Worm (Caenorhabditis elegans) whole organism, late embryonic: ENCODE measurements around the gene F14D2.11.

Source experiments
- C38D4.7 ChIP-seq: fragments of 200-800 bp; sonication (Bioruptor generic); optimal IDR thresholded peaks from 2 replicates; lab custom pipeline; 2018; ENCODE audit warnings: mild to moderate bottlenecking, missing genetic modification characterization, moderate library complexity, missing compliant biosample characterization
- F13H6.1 ChIP-seq: sonication (generic microtip); optimal IDR thresholded peaks from 2 replicates; lab custom pipeline; 2016; ENCODE audit warnings: missing genetic modification characterization, missing compliant biosample characterization
- T23F11.4 ChIP-seq: fragments of 200-800 bp; sonication (Bioruptor generic); optimal IDR thresholded peaks from 2 replicates; lab custom pipeline; 2018; ENCODE audit warnings: mild to moderate bottlenecking, missing genetic modification characterization, missing compliant biosample characterization
- Y22D7AL.16 ChIP-seq: sonication (generic microtip); optimal IDR thresholded peaks from 2 replicates; lab custom pipeline; 2016; ENCODE audit warnings: missing genetic modification characterization, missing compliant biosample characterization
- ahr-1 ChIP-seq: sonication (generic microtip); optimal IDR thresholded peaks from 2 replicates; lab custom pipeline; 2016; ENCODE audit warnings: missing genetic modification characterization, missing compliant biosample characterization
- ceh-14 ChIP-seq: sonication (generic microtip); optimal IDR thresholded peaks from 2 replicates; lab custom pipeline; 2016; ENCODE audit warnings: missing genotype, missing genetic modification characterization, missing compliant biosample characterization
- ceh-18 ChIP-seq: sonication (generic microtip); optimal IDR thresholded peaks from 2 replicates; lab custom pipeline; 2016; ENCODE audit warnings: missing genetic modification characterization, missing compliant biosample characterization
- ceh-19 ChIP-seq: fragments of 200-800 bp; sonication (Bioruptor generic); optimal IDR thresholded peaks from 2 replicates; lab custom pipeline; 2018; ENCODE audit warnings: mild to moderate bottlenecking, missing genetic modification characterization, missing compliant biosample characterization
- ceh-22 ChIP-seq: sonication (generic microtip); optimal IDR thresholded peaks from 2 replicates; lab custom pipeline; 2017; ENCODE audit warnings: missing biosample characterization, missing genetic modification characterization
- ceh-24 ChIP-seq: sonication (generic microtip); optimal IDR thresholded peaks from 2 replicates; lab custom pipeline; 2016; ENCODE audit warnings: mild to moderate bottlenecking, missing genetic modification characterization, missing compliant biosample characterization
- ceh-30 ChIP-seq: fragments of 150-350 bp; optimal IDR thresholded peaks from 2 replicates; lab custom pipeline; 2014; ENCODE audit warnings: missing biosample characterization, missing genetic modification characterization
- ceh-31 ChIP-seq: sonication (generic microtip); optimal IDR thresholded peaks from 2 replicates; lab custom pipeline; 2016; ENCODE audit warnings: missing genetic modification characterization, missing compliant biosample characterization
- ceh-45 ChIP-seq: fragments of 200-800 bp; sonication (Bioruptor generic); IDR thresholded peaks from 2 replicates; pipeline ENCODE4 v1.3.6; 2022; ENCODE audit warnings: missing genetic modification reagents, missing genetic modification characterization, missing compliant biosample characterization
- ceh-48 ChIP-seq: sonication (generic microtip); optimal IDR thresholded peaks from 2 replicates; lab custom pipeline; 2016; ENCODE audit warnings: missing genetic modification characterization, inconsistent platforms, missing compliant biosample characterization
- ceh-9 ChIP-seq: sonication (generic microtip); optimal IDR thresholded peaks from 2 replicates; lab custom pipeline; 2016; ENCODE audit warnings: mild to moderate bottlenecking, missing genetic modification characterization, inconsistent platforms, missing compliant biosample characterization
- che-1 ChIP-seq: sonication (generic microtip); optimal IDR thresholded peaks from 2 replicates; lab custom pipeline; 2016; ENCODE audit warnings: mild to moderate bottlenecking, missing genetic modification characterization, missing compliant biosample characterization
- dmd-4 ChIP-seq: sonication (generic microtip); optimal IDR thresholded peaks from 2 replicates; lab custom pipeline; 2016; ENCODE audit warnings: borderline replicate concordance, missing genetic modification characterization, missing compliant biosample characterization
- dve-1 ChIP-seq: sonication (generic microtip); optimal IDR thresholded peaks from 2 replicates; lab custom pipeline; 2017; ENCODE audit warnings: antibody characterized with exemption, mild to moderate bottlenecking, missing genetic modification characterization, missing compliant biosample characterization
- fkh-10 ChIP-seq: fragments of 150-350 bp; optimal IDR thresholded peaks from 2 replicates; lab custom pipeline; 2014; ENCODE audit warnings: missing biosample characterization, missing genetic modification reagents, missing genetic modification characterization
- fkh-6 ChIP-seq: sonication (generic microtip); optimal IDR thresholded peaks from 2 replicates; lab custom pipeline; 2016; ENCODE audit warnings: missing genetic modification characterization, missing compliant biosample characterization
- hlh-15 ChIP-seq: sonication (generic microtip); optimal IDR thresholded peaks from 2 replicates; lab custom pipeline; 2016; ENCODE audit warnings: missing genetic modification characterization, missing compliant biosample characterization
- hlh-30 ChIP-seq: sonication (generic microtip); optimal IDR thresholded peaks from 2 replicates; lab custom pipeline; 2017; ENCODE audit warnings: antibody characterized with exemption, missing genetic modification characterization, missing compliant biosample characterization; ENCODE audit not compliant: insufficient read depth
- hlh-8 ChIP-seq: sonication (generic microtip); optimal IDR thresholded peaks from 2 replicates; lab custom pipeline; 2016; ENCODE audit warnings: missing genotype, missing genetic modification characterization, missing compliant biosample characterization
- lim-6 ChIP-seq: sonication (generic microtip); optimal IDR thresholded peaks from 2 replicates; lab custom pipeline; 2016; ENCODE audit warnings: missing genetic modification characterization, missing compliant biosample characterization
- lin-11 ChIP-seq: fragments of 200-800 bp; sonication (Bioruptor generic); optimal IDR thresholded peaks from 2 replicates; lab custom pipeline; 2018; ENCODE audit warnings: mild to moderate bottlenecking, missing genetic modification characterization, missing compliant biosample characterization
- nfya-1 ChIP-seq: sonication (generic microtip); optimal IDR thresholded peaks from 2 replicates; lab custom pipeline; 2017; ENCODE audit warnings: missing genetic modification characterization, mild to moderate bottlenecking, missing compliant biosample characterization, antibody characterized with exemption, moderate library complexity
- nhr-11 ChIP-seq: fragments of 150-350 bp; optimal IDR thresholded peaks from 2 replicates; lab custom pipeline; 2014; ENCODE audit warnings: missing biosample characterization, missing genetic modification characterization
- odd-2 ChIP-seq: sonication (generic microtip); optimal IDR thresholded peaks from 2 replicates; lab custom pipeline; 2017; ENCODE audit warnings: antibody characterized with exemption, mild to moderate bottlenecking, missing genetic modification characterization, missing compliant biosample characterization
- pax-1 ChIP-seq: fragments of 150-350 bp; optimal IDR thresholded peaks from 2 replicates; lab custom pipeline; 2014; ENCODE audit warnings: missing biosample characterization, missing genetic modification characterization
- pha-2 ChIP-seq: sonication (generic microtip); optimal IDR thresholded peaks from 2 replicates; lab custom pipeline; 2017; ENCODE audit warnings: mild to moderate bottlenecking, missing genetic modification characterization, missing compliant biosample characterization
- pros-1 ChIP-seq: fragments of 150-350 bp; optimal IDR thresholded peaks from 2 replicates; lab custom pipeline; 2014; ENCODE audit warnings: missing biosample characterization, missing genetic modification reagents, missing genetic modification characterization
- rnt-1 ChIP-seq: sonication (generic microtip); optimal IDR thresholded peaks from 2 replicates; lab custom pipeline; 2016; ENCODE audit warnings: missing genetic modification characterization, missing compliant biosample characterization
- sox-2 ChIP-seq: fragments of 200-800 bp; sonication (Bioruptor generic); IDR thresholded peaks from 2 replicates; pipeline ENCODE4 v1.3.6; 2022; ENCODE audit warnings: missing genetic modification reagents, missing genetic modification characterization, missing compliant biosample characterization
- sox-4 ChIP-seq: sonication (generic microtip); optimal IDR thresholded peaks from 2 replicates; lab custom pipeline; 2017; ENCODE audit warnings: mild to moderate bottlenecking, missing genetic modification characterization, inconsistent platforms, missing compliant biosample characterization
- syd-9 ChIP-seq: sonication (generic microtip); optimal IDR thresholded peaks from 2 replicates; lab custom pipeline; 2016; ENCODE audit warnings: mild to moderate bottlenecking, missing genetic modification characterization, moderate library complexity, missing compliant biosample characterization
- ttx-3 ChIP-seq: sonication (generic microtip); optimal IDR thresholded peaks from 2 replicates; lab custom pipeline; 2016; ENCODE audit warnings: missing genetic modification reagents, missing genetic modification characterization, missing compliant biosample characterization
- unc-42 ChIP-seq: sonication (generic microtip); optimal IDR thresholded peaks from 2 replicates; lab custom pipeline; 2016; ENCODE audit warnings: missing genotype, missing genetic modification characterization, missing compliant biosample characterization
- zip-5 ChIP-seq: sonication (generic microtip); optimal IDR thresholded peaks from 2 replicates; lab custom pipeline; 2016; ENCODE audit warnings: missing genetic modification characterization, missing compliant biosample characterization
- ztf-16 ChIP-seq: sonication (generic microtip); optimal IDR thresholded peaks from 2 replicates; lab custom pipeline; 2017; ENCODE audit warnings: missing genetic modification characterization, missing compliant biosample characterization

Gene F14D2.11

DNA sequence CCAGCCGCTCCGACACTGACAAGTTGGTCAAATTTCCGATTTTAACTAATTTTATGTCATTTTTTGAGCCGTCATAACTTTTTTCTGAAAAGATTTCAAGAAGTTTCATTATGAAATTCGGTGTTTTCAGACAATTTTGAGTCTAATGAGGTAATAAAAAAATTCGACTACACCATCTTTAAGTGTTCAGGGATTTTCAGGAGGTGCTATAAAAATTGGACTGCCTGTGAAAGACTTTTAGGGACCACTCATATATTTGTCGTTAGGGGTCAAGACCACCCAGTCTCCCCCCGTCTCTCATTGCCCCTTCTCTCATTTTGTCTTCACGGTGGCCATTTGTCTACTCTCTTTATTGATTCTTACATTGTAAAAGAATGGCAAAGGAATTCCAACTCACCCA is 32.9 kb upstream of the F14D2.11 start, which contains the start of gene bath-10:
TSS of gene bath-10 (plus strand) at position 301 of the 400 bp plus-strand sequence.
- TF ChIP-seq ceh-19 (GFP tag; lab: Kevin White, UChicago) (no peak), sox-2 (GFP tag; lab: Robert Waterston, UW) (no peak), pros-1 (no peak), nhr-11 (tag; lab: Kevin White, UChicago) (no peak), ceh-45 (GFP tag; lab: Robert Waterston, UW) (no peak), lim-6 (no peak), ceh-30 (tag; lab: Kevin White, UChicago) (no peak), sox-4 (tag; lab: Kevin White, UChicago) (no peak), ceh-18 (tag; lab: Kevin White, UChicago) (no peak), zip-5 (no peak), ztf-16 (tag; lab: Kevin White, UChicago) (no peak), rnt-1 (no peak), lin-11 (tag; lab: Kevin White, UChicago) (no peak), pax-1 (tag; lab: Kevin White, UChicago) (no peak), Y22D7AL.16 (no peak)
- TF ChIP-seq, all 69 proteins: peak for 0

DNA sequence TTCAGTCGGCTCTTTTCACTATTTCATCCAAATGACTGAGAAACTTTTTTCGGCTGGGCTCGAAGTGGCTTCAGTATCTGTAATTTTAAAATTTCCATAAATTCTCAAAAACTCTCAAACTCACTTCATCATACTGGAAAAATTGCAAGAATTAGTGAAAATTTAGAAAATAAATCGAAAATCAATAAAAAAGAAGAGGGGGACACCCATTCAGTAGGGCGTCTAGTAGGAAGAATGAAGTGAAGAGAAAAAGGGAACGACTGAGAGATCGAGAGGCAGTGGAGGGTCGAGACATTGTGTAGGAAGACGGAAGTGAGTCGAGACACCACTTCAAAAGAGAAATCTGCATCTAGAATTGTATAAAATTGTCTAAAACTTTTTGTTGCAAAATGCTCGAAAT is 32.0 kb upstream of the F14D2.11 start:
- TF ChIP-seq ceh-48 (tag; lab: Kevin White, UChicago), result peak; percentile 96
- peak; percentile 43 for TF ChIP-seq nfya-1
- no peak for TF ChIP-seq ahr-1 (tag; lab: Kevin White, UChicago)
- peak; percentile 43 for TF ChIP-seq unc-42 (tag; lab: Kevin White, UChicago)
- no peak for TF ChIP-seq che-1 (tag; lab: Kevin White, UChicago)
- peak; percentile 24 for TF ChIP-seq ceh-31
- no peak for TF ChIP-seq ttx-3 (tag; lab: Kevin White, UChicago)

DNA sequence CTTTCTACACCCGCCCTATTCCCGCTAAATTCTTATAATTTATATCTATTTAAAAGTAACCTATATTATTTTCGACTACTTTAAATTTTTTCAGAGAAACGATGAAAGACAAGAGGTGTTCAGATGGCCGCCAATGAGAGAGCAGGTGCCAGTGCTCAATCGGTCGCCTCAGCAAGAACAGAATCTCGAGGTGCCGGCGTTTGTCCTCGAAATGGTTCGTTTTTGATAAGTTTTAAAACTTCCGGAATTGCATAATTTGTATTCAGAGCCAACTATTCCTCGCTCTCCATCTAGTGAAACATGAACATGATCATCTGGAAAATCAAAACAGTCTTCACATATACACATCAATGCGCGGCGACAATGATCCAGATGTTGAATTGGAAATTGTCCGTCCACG is 29.1 kb upstream of the F14D2.11 start, which contains the start of gene bath-23:
TSS of gene bath-23 (plus strand) at position 301 of the 400 bp plus-strand sequence.
- TF ChIP-seq ceh-14 (tag; lab: Kevin White, UChicago) (no peak), ceh-24 (no peak), pha-2 (no peak), ceh-18 (tag; lab: Kevin White, UChicago) (no peak), zip-5 (no peak), dve-1 (tag; lab: Kevin White, UChicago) (no peak), ceh-30 (tag; lab: Kevin White, UChicago) (no peak)

DNA sequence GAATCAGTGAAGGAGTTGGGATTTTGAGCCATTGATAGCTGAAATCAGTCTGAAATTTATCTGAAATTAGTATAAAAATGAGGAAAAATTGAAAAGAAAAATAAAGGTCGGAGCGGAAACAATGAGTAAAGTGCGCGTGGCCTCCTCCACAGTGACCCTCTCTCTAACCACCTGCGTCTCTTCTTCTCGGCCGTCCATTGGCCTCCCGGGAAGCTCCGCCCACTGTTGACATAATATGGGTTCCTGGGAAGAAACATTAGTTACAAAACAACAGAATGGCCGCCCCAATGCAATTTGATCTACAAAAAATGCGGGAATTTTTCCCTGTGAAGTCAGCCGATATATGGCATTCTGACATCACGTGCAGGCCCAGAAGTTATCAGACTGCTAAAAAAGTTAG is 28.2 kb upstream of the F14D2.11 start, which contains the start of gene Y49F6C.8:
TSS of gene Y49F6C.8 (minus strand) at position 51 of the 400 bp plus-strand sequence.
- TF ChIP-seq hlh-15 (tag; lab: Kevin White, UChicago) (no peak), odd-2 (tag; lab: Kevin White, UChicago) (no peak), fkh-10 (GFP tag; lab: Kevin White, UChicago) (no peak), C38D4.7 (GFP tag; lab: Kevin White, UChicago) (no peak), T23F11.4 (no peak), hlh-8 (tag; lab: Kevin White, UChicago) (no peak), fkh-6 (no peak), che-1 (tag; lab: Kevin White, UChicago) (no peak), nfya-1 (peak; percentile 96)

DNA sequence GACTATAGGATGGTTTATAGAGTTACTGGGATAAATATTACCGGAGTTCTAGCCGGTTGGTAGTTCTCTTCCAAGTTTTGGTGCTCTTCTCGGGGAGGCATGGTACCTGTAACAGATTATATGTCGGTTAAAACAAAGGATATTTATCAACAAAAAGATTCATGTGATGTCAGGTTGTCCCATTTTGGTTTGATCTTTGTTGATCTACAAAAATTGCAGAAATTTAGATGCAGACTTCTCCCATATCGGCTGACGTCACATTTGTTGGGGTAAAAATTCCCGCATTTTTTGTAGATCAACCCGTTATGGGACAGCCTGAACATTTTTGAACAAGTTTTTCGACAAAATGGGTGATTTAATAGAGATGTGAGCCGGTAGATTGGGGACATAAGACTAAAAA is 26.2 kb upstream of the F14D2.11 start, which contains the start of gene Y49F6C.7:
TSS of gene Y49F6C.7 (minus strand) at position 101 of the 400 bp plus-strand sequence.
- TF ChIP-seq syd-9 (no peak), rnt-1 (no peak), ceh-9 (tag; lab: Kevin White, UChicago) (no peak), dmd-4 (tag; lab: Kevin White, UChicago) (no peak), F13H6.1 (tag; lab: Kevin White, UChicago) (no peak), ceh-22 (tag; lab: Kevin White, UChicago) (no peak), pros-1 (no peak), ceh-45 (GFP tag; lab: Robert Waterston, UW) (no peak), hlh-30 (tag; lab: Kevin White, UChicago) (no peak)
